Fruit fly (Drosophila melanogaster): ENCODE measurements around the gene CG11357.

DNA sequence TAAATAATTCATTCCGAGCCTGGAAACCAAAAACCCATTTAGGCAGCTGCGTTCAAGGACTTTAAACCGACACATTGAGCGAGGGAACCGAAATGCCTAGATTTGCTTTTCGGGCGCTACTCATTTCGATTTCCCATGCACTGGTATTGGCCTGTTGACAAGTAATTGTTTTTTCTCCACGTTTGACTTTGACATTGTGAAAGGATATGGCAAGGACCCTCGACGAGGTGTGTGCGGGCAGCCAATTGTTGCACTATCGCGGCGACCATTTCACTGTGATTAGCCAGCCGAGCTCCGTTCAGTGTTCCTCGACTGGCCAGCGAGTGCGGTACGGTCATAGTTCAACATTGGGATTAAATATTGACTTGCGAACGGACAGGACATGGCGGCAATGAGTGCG is 13.9 kb downstream of the CG11357 start, which contains the start of gene CG42540:
- TF ChIP-seq h (optimal IDR thresholded peaks at IDR 0.05) (no peak), ttk (optimal IDR thresholded peaks at IDR 0.05) (no peak), psq (optimal IDR thresholded peaks at IDR 0.05) (no peak), Myc (optimal IDR thresholded peaks at IDR 0.05) (no peak), Sin3A (optimal IDR thresholded peaks at IDR 0.05) (no peak)

Data from Kc167 (cell line).